Worm (Caenorhabditis elegans): Measurements from ENCODE around the gene ubh-4.

The ubh-4 gene

DNA sequence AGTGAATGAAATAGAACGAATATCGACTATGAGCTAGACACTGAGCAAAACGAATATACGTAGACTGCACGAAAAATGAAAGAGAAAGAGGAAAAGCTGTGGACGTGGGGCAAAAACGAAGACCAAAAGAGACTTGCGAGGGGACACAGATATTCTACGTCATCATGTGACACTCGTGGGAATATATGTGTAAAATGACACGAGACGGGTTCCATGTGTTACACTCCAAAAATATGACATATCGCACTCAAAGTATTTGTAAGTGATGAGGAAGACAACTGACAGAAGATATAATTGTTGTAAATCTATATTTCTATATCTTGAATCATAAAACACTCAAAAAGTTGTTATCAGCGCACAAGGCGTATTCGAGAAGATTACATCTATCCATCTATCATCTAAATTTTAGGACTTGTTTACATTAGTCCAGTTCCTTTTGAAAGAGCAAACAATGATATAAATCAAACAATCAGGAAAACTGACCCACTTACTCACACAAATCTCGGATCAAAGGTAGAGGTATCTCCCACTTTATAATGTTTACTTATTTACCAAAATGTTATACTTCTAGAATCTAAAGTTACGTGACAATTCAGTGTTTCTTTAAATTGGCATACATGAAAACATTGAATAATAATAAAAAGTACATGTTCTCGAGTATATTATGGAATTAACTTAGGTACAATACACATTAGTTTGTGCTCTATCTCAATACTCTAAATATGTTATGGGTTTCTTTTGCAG lies 32.6 kb upstream of the ubh-4 start (continued):
- TF ChIP-seq ceh-19 (GFP tag; optimal IDR thresholded peaks at IDR 0.05) (peak; percentile 40), K09A11.1 (tag; optimal IDR thresholded peaks at IDR 0.05; ENCODE audit: insufficient read depth) (no peak), pat-9 (tag; optimal IDR thresholded peaks at IDR 0.05) (no peak), C08G9.2 (tag; optimal IDR thresholded peaks at IDR 0.05) (no peak), ceh-48 (tag; optimal IDR thresholded peaks at IDR 0.05) (peak; percentile 42), nfya-1 (tag; optimal IDR thresholded peaks at IDR 0.05) (peak; percentile 1), syd-9 (tag; optimal IDR thresholded peaks at IDR 0.05) (no peak), odd-2 (tag; optimal IDR thresholded peaks at IDR 0.05) (no peak), ref-2 (tag; optimal IDR thresholded peaks at IDR 0.05) (no peak), hlh-15 (tag; optimal IDR thresholded peaks at IDR 0.05) (no peak), ceh-30 (tag; optimal IDR thresholded peaks at IDR 0.05) (no peak), sox-2 (GFP tag; IDR thresholded peaks at IDR 0.05) (no peak), nhr-232 (tag; optimal IDR thresholded peaks at IDR 0.05) (no peak)

DNA sequence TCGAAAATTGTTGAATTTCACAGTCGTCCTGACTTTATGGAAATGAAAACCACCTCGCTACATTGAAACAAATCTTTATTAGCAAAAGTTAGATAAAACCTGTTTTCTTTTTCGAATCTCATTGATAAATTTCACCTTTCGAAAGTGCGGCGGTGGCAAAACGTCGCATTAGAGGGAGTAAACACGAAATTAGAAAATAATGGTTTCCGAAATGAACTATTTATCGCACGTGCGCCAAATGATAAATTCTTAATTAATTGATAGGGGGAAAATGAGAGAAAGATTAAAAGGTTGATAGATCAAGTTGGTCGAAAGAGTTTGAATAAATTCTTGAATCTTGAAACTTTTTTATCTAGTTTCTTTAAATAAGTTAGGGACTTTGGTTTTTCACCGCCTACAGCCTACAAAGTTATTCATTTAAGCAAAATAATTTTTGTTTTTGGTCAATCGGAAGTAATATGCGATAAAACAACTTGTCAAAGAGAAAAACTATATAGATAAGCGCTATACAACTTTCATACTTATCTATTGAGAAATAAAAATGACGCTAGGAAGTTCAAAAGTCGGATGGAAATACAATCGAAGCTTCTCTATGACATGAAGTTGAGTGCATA lies 31.7 kb upstream of the ubh-4 start:
- TF ChIP-seq sox-2 (GFP tag; IDR thresholded peaks at IDR 0.05) (no peak), Y22D7AL.16 (tag; optimal IDR thresholded peaks at IDR 0.05) (no peak), fkh-10 (GFP tag; optimal IDR thresholded peaks at IDR 0.05) (no peak), elt-2 (tag; optimal IDR thresholded peaks at IDR 0.05) (peak; percentile 29), che-1 (tag; optimal IDR thresholded peaks at IDR 0.05) (no peak), ceh-45 (GFP tag; IDR thresholded peaks at IDR 0.05) (no peak), T23F11.4 (GFP tag; optimal IDR thresholded peaks at IDR 0.05) (no peak)

ce11 chrII:8065985-8066384 lies 26.6 kb upstream of the ubh-4 start, which contains the start of gene pdha-1:
Gene pdha-1, plus strand, starts transcription at chrII:8066285.
- TF ChIP-seq ztf-16 (tag; optimal IDR thresholded peaks at IDR 0.05) (no peak), T23F11.4 (GFP tag; optimal IDR thresholded peaks at IDR 0.05) (no peak), ref-2 (tag; optimal IDR thresholded peaks at IDR 0.05) (no peak), ceh-34 (tag; optimal IDR thresholded peaks at IDR 0.05) (no peak), ceh-24 (tag; optimal IDR thresholded peaks at IDR 0.05) (no peak), fax-1 (tag; optimal IDR thresholded peaks at IDR 0.05) (no peak), pha-2 (tag; optimal IDR thresholded peaks at IDR 0.05) (no peak), ceh-2 (tag; optimal IDR thresholded peaks at IDR 0.05) (no peak), nhr-232 (tag; optimal IDR thresholded peaks at IDR 0.05) (no peak), ceh-48 (tag; optimal IDR thresholded peaks at IDR 0.05) (no peak), npax-4 (tag; optimal IDR thresholded peaks at IDR 0.05) (no peak)

ce11 chrII:8062334-8062791 lies 23.0 kb upstream of the ubh-4 start, which contains the start of gene ufd-2:
Gene ufd-2, plus strand, starts transcription at chrII:8062741.
- TF ChIP-seq nfya-1 (tag; optimal IDR thresholded peaks at IDR 0.05): peak; percentile 63
- no peak for TF ChIP-seq ceh-6 (GFP tag; optimal IDR thresholded peaks at IDR 0.05)
- TF ChIP-seq ztf-16 (tag; optimal IDR thresholded peaks at IDR 0.05): peak; percentile 41
- no peak for TF ChIP-seq pha-4 (tag; optimal IDR thresholded peaks at IDR 0.05)
- TF ChIP-seq ceh-14 (tag; optimal IDR thresholded peaks at IDR 0.05): peak; percentile 56
- TF ChIP-seq ceh-31 (tag; optimal IDR thresholded peaks at IDR 0.05): peak; percentile 94
- peak; percentile 82 for TF ChIP-seq ref-2 (tag; optimal IDR thresholded peaks at IDR 0.05)
- no peak for TF ChIP-seq lin-11 (tag; optimal IDR thresholded peaks at IDR 0.05)
- TF ChIP-seq ceh-45 (GFP tag; IDR thresholded peaks at IDR 0.05): no peak
- TF ChIP-seq ets-4 (tag; optimal IDR thresholded peaks at IDR 0.05): peak; percentile 50
- no peak for TF ChIP-seq C38D4.7 (GFP tag; optimal IDR thresholded peaks at IDR 0.05)
- peak; percentile 79 for TF ChIP-seq elt-2 (tag; optimal IDR thresholded peaks at IDR 0.05)
- no peak for TF ChIP-seq elt-4 (tag; optimal IDR thresholded peaks at IDR 0.05)
- no peak for TF ChIP-seq sdc-2 (tag; optimal IDR thresholded peaks at IDR 0.05)
- peak; percentile 64 for TF ChIP-seq zip-5 (tag; optimal IDR thresholded peaks at IDR 0.05)
- no peak for TF ChIP-seq hlh-6 (tag; optimal IDR thresholded peaks at IDR 0.05)
- no peak for TF ChIP-seq ceh-30 (tag; optimal IDR thresholded peaks at IDR 0.05)
- peak; percentile 15 for TF ChIP-seq unc-55 (GFP tag; optimal IDR thresholded peaks at IDR 0.05)
- TF ChIP-seq T23F11.4 (GFP tag; optimal IDR thresholded peaks at IDR 0.05): no peak
- TF ChIP-seq mec-3 (tag; optimal IDR thresholded peaks at IDR 0.05; ENCODE audit: borderline replicate concordance): no peak
- TF ChIP-seq ceh-48 (tag; optimal IDR thresholded peaks at IDR 0.05): peak; percentile 20
- TF ChIP-seq dmd-4 (tag; optimal IDR thresholded peaks at IDR 0.05; ENCODE audit: borderline replicate concordance): no peak
- TF ChIP-seq Y22D7AL.16 (tag; optimal IDR thresholded peaks at IDR 0.05): no peak
- no peak for TF ChIP-seq K09A11.1 (tag; optimal IDR thresholded peaks at IDR 0.05; ENCODE audit: insufficient read depth)
- no peak for TF ChIP-seq ceh-22 (tag; optimal IDR thresholded peaks at IDR 0.05)
- 0 out of 2 replicates have a peak, but pooled peaks have one; percentile 14 for TF ChIP-seq unc-3 (GFP tag; conservative IDR thresholded peaks at IDR 0.05)
- TF ChIP-seq unc-3 (tag; optimal IDR thresholded peaks at IDR 0.05): no peak

All from whole organism, late embryonic.